Worm (Caenorhabditis elegans) whole organism, L1 larva: Measurements from ENCODE around the gene fbxa-98.

Source experiments
- jun-1 ChIP-seq: fragments of 150-350 bp; optimal IDR thresholded peaks from 2 replicates; lab custom pipeline; 2014; ENCODE audit warnings: missing biosample characterization, missing genetic modification reagents, missing genetic modification characterization
- mdl-1 ChIP-seq, 2 experiments: fragments of 150-350 bp; optimal IDR thresholded peaks; 2 replicates each; lab custom pipeline; 2014 to 2017; ENCODE audit warnings: missing biosample characterization in 2 of 2, missing genetic modification characterization in 2 of 2, inconsistent platforms in 1 of 2
- mep-1 ChIP-seq: fragments of 150-350 bp; optimal IDR thresholded peaks from 2 replicates; lab custom pipeline; 2014; ENCODE audit warnings: missing biosample characterization, missing genetic modification characterization
- nhr-11 ChIP-seq: fragments of 150-350 bp; optimal IDR thresholded peaks from 2 replicates; lab custom pipeline; 2014; ENCODE audit warnings: missing biosample characterization, missing genetic modification characterization
- unc-62 ChIP-seq: fragments of 150-350 bp; optimal IDR thresholded peaks from 2 replicates; lab custom pipeline; 2014; ENCODE audit warnings: missing biosample characterization, missing genetic modification reagents, missing genetic modification characterization

DNA sequence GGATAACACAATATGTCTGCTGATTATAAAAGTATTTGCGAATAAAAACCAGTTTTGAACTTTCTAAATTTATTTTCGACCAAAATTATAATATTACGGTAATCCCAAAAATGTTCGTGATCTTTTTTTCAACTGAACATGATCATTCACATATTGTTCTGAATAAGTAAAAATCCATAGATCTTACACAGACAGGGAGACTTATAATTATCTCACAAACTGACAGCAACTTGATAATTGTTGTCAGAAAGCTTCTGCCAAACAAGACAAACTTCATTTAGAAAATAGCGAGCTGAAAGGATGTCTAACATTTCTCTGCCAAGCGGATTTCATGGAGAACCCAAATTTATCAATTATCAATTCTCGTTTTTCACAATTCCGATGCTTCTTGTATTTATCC, 6.7 kb upstream of the fbxa-98 start, which contains the start of gene sru-21:
- TF ChIP-seq jun-1 (tag; lab: Kevin White, UChicago), result no peak
- TF ChIP-seq unc-62 (GFP tag; lab: Kevin White, UChicago), result no peak
- no peak for TF ChIP-seq mep-1 (tag; lab: Kevin White, UChicago)
- no peak for TF ChIP-seq nhr-11 (tag; lab: Kevin White, UChicago)
- TF ChIP-seq mdl-1 (tag; optimal IDR thresholded peaks at IDR 0.05; lab: Kevin White, UChicago), result no peak
